Worm (Caenorhabditis elegans) whole organism, L1 larva: ENCODE results near the gene T28D6.3.

Source experiments
- F16B12.6 ChIP-seq: fragments of 150-350 bp; optimal IDR thresholded peaks from 2 replicates; lab custom pipeline; 2014; ENCODE audit warnings: missing biosample characterization, missing genetic modification characterization
- Y116A8C.19 ChIP-seq: sonication (generic microtip); optimal IDR thresholded peaks from 2 replicates; lab custom pipeline; 2016; ENCODE audit warnings: missing compliant biosample characterization, missing genetic modification characterization, borderline replicate concordance
- aha-1 ChIP-seq: fragments of 150-350 bp; optimal IDR thresholded peaks from 2 replicates; lab custom pipeline; 2014; ENCODE audit warnings: missing biosample characterization, missing genetic modification characterization
- alr-1 ChIP-seq: fragments of 200-800 bp; sonication (Bioruptor generic); optimal IDR thresholded peaks from 2 replicates; lab custom pipeline; 2018; ENCODE audit warnings: borderline replicate concordance, mild to moderate bottlenecking, missing genetic modification characterization, missing compliant biosample characterization
- aly-2 ChIP-seq: fragments of 150-350 bp; optimal IDR thresholded peaks from 2 replicates; lab custom pipeline; 2014; ENCODE audit warnings: missing biosample characterization, missing genetic modification characterization
- ama-1 ChIP-seq: fragments of 150-350 bp; optimal IDR thresholded peaks from 2 replicates; lab custom pipeline; 2014
- ceh-8 ChIP-seq: fragments of 200-800 bp; sonication (Bioruptor generic); optimal IDR thresholded peaks from 2 replicates; lab custom pipeline; 2018; ENCODE audit warnings: mild to moderate bottlenecking, missing genetic modification characterization, moderate library complexity, missing compliant biosample characterization
- ceh-90 ChIP-seq: sonication (generic microtip); optimal IDR thresholded peaks from 2 replicates; lab custom pipeline; 2016; ENCODE audit warnings: missing genetic modification characterization, missing compliant biosample characterization
- ces-1 ChIP-seq: fragments of 150-350 bp; optimal IDR thresholded peaks from 2 replicates; lab custom pipeline; 2014; ENCODE audit warnings: missing biosample characterization, missing genetic modification reagents, missing genetic modification characterization
- efl-1 ChIP-seq, 4 experiments: fragments of 150-350 bp; optimal IDR thresholded peaks in 3 of 4; peaks in 1 of 4; 1 replicate in 1 of 4; 2 replicates in 3 of 4; lab custom pipeline; 2014; ENCODE audit warnings: missing biosample characterization in 2 of 4, missing genetic modification characterization in 2 of 4, missing genetic modification reagents in 2 of 4
- egl-13 ChIP-seq: sonication (generic microtip); optimal IDR thresholded peaks from 2 replicates; lab custom pipeline; 2016; ENCODE audit warnings: missing genotype, missing genetic modification reagents, missing genetic modification characterization, missing compliant biosample characterization
- egl-27 ChIP-seq, 2 experiments: fragments of 150-350 bp in 1 of 2; sonication (generic microtip); optimal IDR thresholded peaks; 3 replicates each; lab custom pipeline; 2017 to 2018; ENCODE audit warnings: missing biosample characterization in 2 of 2, missing genetic modification characterization in 2 of 2, missing genetic modification reagents in 2 of 2
- elt-3 ChIP-seq, 6 experiments: fragments of 150-350 bp in 1 of 6; sonication (generic microtip); optimal IDR thresholded peaks; 2 replicates each; lab custom pipeline; 2017 to 2018; ENCODE audit warnings: missing biosample characterization in 6 of 6, missing genetic modification characterization in 6 of 6, inconsistent platforms in 1 of 6
- ets-5 ChIP-seq: fragments of 200-800 bp; sonication (Bioruptor generic); IDR thresholded peaks from 2 replicates; pipeline ENCODE4 v1.3.6; 2022; ENCODE audit warnings: missing genetic modification characterization, missing compliant biosample characterization
- fkh-4 ChIP-seq: sonication (generic microtip); optimal IDR thresholded peaks from 2 replicates; lab custom pipeline; 2016; ENCODE audit warnings: missing compliant biosample characterization, missing genetic modification characterization, borderline replicate concordance
- grh-1 ChIP-seq: fragments of 200-800 bp; sonication (Bioruptor generic); IDR thresholded peaks from 2 replicates; pipeline ENCODE4 v1.3.6; 2022; ENCODE audit warnings: missing genetic modification reagents, missing genetic modification characterization, missing compliant biosample characterization
- hlh-4 ChIP-seq: sonication (generic microtip); optimal IDR thresholded peaks from 2 replicates; lab custom pipeline; 2016; ENCODE audit warnings: mild to moderate bottlenecking, missing genetic modification characterization, missing compliant biosample characterization
- isw-1 ChIP-seq: fragments of 200-800 bp; sonication (Bioruptor generic); IDR thresholded peaks from 2 replicates; pipeline ENCODE4 v1.3.6; 2022; ENCODE audit warnings: missing genetic modification characterization, missing compliant biosample characterization
- jun-1 ChIP-seq: fragments of 150-350 bp; optimal IDR thresholded peaks from 2 replicates; lab custom pipeline; 2014; ENCODE audit warnings: missing biosample characterization, missing genetic modification reagents, missing genetic modification characterization
- lin-13 ChIP-seq: fragments of 150-350 bp; optimal IDR thresholded peaks from 2 replicates; lab custom pipeline; 2014; ENCODE audit warnings: missing biosample characterization, missing genetic modification reagents, missing genetic modification characterization
- lin-14 ChIP-seq: fragments of 200-800 bp; sonication (Bioruptor generic); optimal IDR thresholded peaks from 2 replicates; lab custom pipeline; 2018; ENCODE audit warnings: mild to moderate bottlenecking, missing genetic modification characterization, moderate library complexity, missing compliant biosample characterization
- lin-35 ChIP-seq, 2 experiments: fragments of 150-350 bp; optimal IDR thresholded peaks; 2 replicates each; lab custom pipeline; 2014; ENCODE audit warnings: missing biosample characterization in 2 of 2, missing genetic modification characterization in 2 of 2, missing genetic modification reagents in 2 of 2
- lin-39 ChIP-seq: fragments of 150-350 bp; optimal IDR thresholded peaks from 2 replicates; lab custom pipeline; 2014; ENCODE audit warnings: missing biosample characterization, missing genetic modification reagents, missing genetic modification characterization
- mab-9 ChIP-seq: fragments of 200-800 bp; sonication (Bioruptor generic); IDR thresholded peaks from 2 replicates; pipeline ENCODE4 v1.3.6; 2022; ENCODE audit warnings: missing genetic modification reagents, missing genetic modification characterization, missing compliant biosample characterization
- mdl-1 ChIP-seq, 2 experiments: fragments of 150-350 bp; optimal IDR thresholded peaks; 2 replicates each; lab custom pipeline; 2014 to 2017; ENCODE audit warnings: missing biosample characterization in 2 of 2, missing genetic modification characterization in 2 of 2, inconsistent platforms in 1 of 2
- mef-2 ChIP-seq: fragments of 150-350 bp; optimal IDR thresholded peaks from 2 replicates; lab custom pipeline; 2014; ENCODE audit warnings: missing biosample characterization, missing genetic modification characterization
- nhr-11 ChIP-seq: fragments of 150-350 bp; optimal IDR thresholded peaks from 2 replicates; lab custom pipeline; 2014; ENCODE audit warnings: missing biosample characterization, missing genetic modification characterization
- nhr-12 ChIP-seq: sonication (generic microtip); optimal IDR thresholded peaks from 2 replicates; lab custom pipeline; 2017; ENCODE audit warnings: missing biosample characterization, missing genetic modification characterization
- nhr-19 ChIP-seq: fragments of 200-800 bp; sonication (Bioruptor generic); conservative IDR thresholded peaks from 2 replicates; pipeline ENCODE4 v1.3.6; 2022; ENCODE audit warnings: missing genetic modification characterization, missing compliant biosample characterization
- nhr-20 ChIP-seq: sonication (generic microtip); optimal IDR thresholded peaks from 2 replicates; lab custom pipeline; 2016; ENCODE audit warnings: mild to moderate bottlenecking, missing genetic modification characterization, missing compliant biosample characterization
- nhr-76 ChIP-seq: sonication (generic microtip); optimal IDR thresholded peaks from 2 replicates; lab custom pipeline; 2017; ENCODE audit warnings: missing biosample characterization, missing genetic modification characterization
- nhr-77 ChIP-seq: fragments of 150-350 bp; optimal IDR thresholded peaks from 2 replicates; lab custom pipeline; 2014; ENCODE audit warnings: missing biosample characterization, missing genetic modification characterization
- nhr-85 ChIP-seq: sonication (generic microtip); peaks from one replicate; lab custom pipeline; 2016; ENCODE audit warnings: missing genetic modification characterization, inconsistent platforms, missing compliant biosample characterization
- nhr-90 ChIP-seq: sonication (generic microtip); optimal IDR thresholded peaks from 2 replicates; lab custom pipeline; 2016; ENCODE audit warnings: mild to moderate bottlenecking, missing genetic modification characterization, missing compliant biosample characterization; ENCODE audit not compliant: poor library complexity
- pqm-1 ChIP-seq: sonication (generic microtip); optimal IDR thresholded peaks from 3 replicates; lab custom pipeline; 2017; ENCODE audit warnings: missing biosample characterization, missing genetic modification characterization
- rnt-1 ChIP-seq: sonication (generic microtip); optimal IDR thresholded peaks from 2 replicates; lab custom pipeline; 2016; ENCODE audit warnings: mild to moderate bottlenecking, missing genetic modification characterization, moderate library complexity, missing compliant biosample characterization
- snu-23 ChIP-seq: sonication (generic microtip); optimal IDR thresholded peaks from 2 replicates; lab custom pipeline; 2016; ENCODE audit warnings: missing genetic modification characterization, missing compliant biosample characterization
- sox-4 ChIP-seq: sonication (generic microtip); optimal IDR thresholded peaks from 2 replicates; lab custom pipeline; 2016; ENCODE audit warnings: missing genetic modification characterization, missing compliant biosample characterization
- sup-37 ChIP-seq: fragments of 200-800 bp; sonication (Bioruptor generic); optimal IDR thresholded peaks from 2 replicates; lab custom pipeline; 2018; ENCODE audit warnings: mild to moderate bottlenecking, missing genetic modification characterization, missing compliant biosample characterization
- unc-62 ChIP-seq: fragments of 150-350 bp; optimal IDR thresholded peaks from 2 replicates; lab custom pipeline; 2014; ENCODE audit warnings: missing biosample characterization, missing genetic modification reagents, missing genetic modification characterization
- unc-98 ChIP-seq: fragments of 200-800 bp; sonication (Bioruptor generic); IDR thresholded peaks from 2 replicates; pipeline ENCODE4 v1.3.6; 2022; ENCODE audit warnings: missing genetic modification characterization, missing compliant biosample characterization
- xbp-1 ChIP-seq: sonication (generic microtip); optimal IDR thresholded peaks from 2 replicates; lab custom pipeline; 2016; ENCODE audit warnings: missing genetic modification characterization, missing compliant biosample characterization
- ztf-4 ChIP-seq: fragments of 150-350 bp; optimal IDR thresholded peaks from 2 replicates; lab custom pipeline; 2014; ENCODE audit warnings: missing biosample characterization, missing genetic modification characterization

The T28D6.3 gene

ce11 chrIII:11317164-11317620 is 49.4 kb upstream of the T28D6.3 start, which contains the start of gene mcm-10 (continued):
- peak; percentile 92 for TF ChIP-seq snu-23 (GFP tag; lab: Kevin White, UChicago)
- peak; percentile 80 for TF ChIP-seq isw-1
- TF ChIP-seq lin-14 (GFP tag; lab: Kevin White, UChicago), result no peak
- TF ChIP-seq xbp-1 (tag; lab: Kevin White, UChicago), result peak; percentile 89
- peak; percentile 89 to 94 for TF ChIP-seq lin-35 (GFP tag; optimal IDR thresholded peaks at IDR 0.05; lab: Kevin White, UChicago)
- TF ChIP-seq unc-62 (GFP tag; lab: Kevin White, UChicago), result no peak
- peak; percentile 87 for TF ChIP-seq nhr-20
- TF ChIP-seq egl-13 (tag; lab: Kevin White, UChicago), result peak; percentile 86
- peak; percentile 2 for TF ChIP-seq sup-37 (GFP tag; lab: Kevin White, UChicago)
- peak; percentile 62 for TF ChIP-seq ceh-8 (GFP tag; lab: Kevin White, UChicago)
- peak; percentile 75 for TF ChIP-seq aly-2 (tag; lab: Kevin White, UChicago)
- TF ChIP-seq mdl-1 (tag; optimal IDR thresholded peaks at IDR 0.05; lab: Kevin White, UChicago), result peak in 1 of 2 experiments; percentile 20
- TF ChIP-seq rnt-1, result no peak
- TF ChIP-seq ets-5 (GFP tag; lab: Robert Waterston, UW), result no peak
- no peak for TF ChIP-seq aha-1
- TF ChIP-seq jun-1 (tag; lab: Kevin White, UChicago), result peak; percentile 55
- TF ChIP-seq nhr-77 (tag; lab: Kevin White, UChicago), result peak; percentile 72
- no peak for TF ChIP-seq ztf-4 (tag; lab: Kevin White, UChicago)
- TF ChIP-seq ceh-90 (tag; lab: Kevin White, UChicago), result peak; percentile 72
- peak; percentile 92 for TF ChIP-seq nhr-90 (tag; lab: Kevin White, UChicago)
- TF ChIP-seq lin-39 (tag; lab: Kevin White, UChicago), result no peak
- peak; percentile 50 for TF ChIP-seq lin-13 (GFP tag; lab: Kevin White, UChicago)
- TF ChIP-seq nhr-12, result no peak
- TF ChIP-seq nhr-11 (tag; lab: Kevin White, UChicago), result no peak
- no peak for TF ChIP-seq pqm-1 (tag; lab: Kevin White, UChicago)
- no peak for TF ChIP-seq ces-1 (GFP tag; lab: Kevin White, UChicago)
- TF ChIP-seq egl-27 (tag; optimal IDR thresholded peaks at IDR 0.05; lab: Kevin White, UChicago), result no peak
- TF ChIP-seq nhr-19 (GFP tag; lab: Robert Waterston, UW), result peak; percentile 71
- peak; percentile 93 for TF ChIP-seq F16B12.6
- TF ChIP-seq alr-1 (tag; lab: Kevin White, UChicago), result no peak
- TF ChIP-seq ama-1, result no peak
- peak; percentile 84 for TF ChIP-seq fkh-4 (tag; lab: Kevin White, UChicago)
- TF ChIP-seq sox-4 (tag; lab: Kevin White, UChicago), result peak; percentile 91
- peak; percentile 53 for TF ChIP-seq hlh-4 (tag; lab: Kevin White, UChicago)
- TF ChIP-seq Y116A8C.19, result peak; percentile 71

ce11 chrIII:11318131-11318530 is 48.4 kb upstream of the T28D6.3 start, which contains the start of gene teg-1:
TSS of gene teg-1 (minus strand) at chrIII:11318231.
- TF ChIP-seq ceh-90 (tag; lab: Kevin White, UChicago), result no peak
- TF ChIP-seq efl-1 (optimal IDR thresholded peaks at IDR 0.05; lab: Kevin White, UChicago), result no peak
- peak in 1 of 2 experiments; percentile 62 for TF ChIP-seq efl-1 (GFP tag; optimal IDR thresholded peaks at IDR 0.05 in 1 of 2; lab: Kevin White, UChicago)
- no peak for TF ChIP-seq mef-2 (tag; lab: Kevin White, UChicago)

- 0 out of 2 replicates have a peak, but pooled peaks have one; percentile 7 for TF ChIP-seq grh-1 (GFP tag; lab: Robert Waterston, UW)
- TF ChIP-seq lin-39 (tag; lab: Kevin White, UChicago), result no peak
- no peak for TF ChIP-seq efl-1 (optimal IDR thresholded peaks at IDR 0.05; lab: Kevin White, UChicago)
- peak in 1 of 2 experiments; percentile 64 for TF ChIP-seq efl-1 (GFP tag; optimal IDR thresholded peaks at IDR 0.05 in 1 of 2; lab: Kevin White, UChicago)
- no peak for TF ChIP-seq nhr-12
- TF ChIP-seq nhr-85, result peak; percentile 12
- TF ChIP-seq ama-1, result no peak
- no peak for TF ChIP-seq ces-1 (GFP tag; lab: Kevin White, UChicago)
- TF ChIP-seq egl-27 (tag; optimal IDR thresholded peaks at IDR 0.05; lab: Kevin White, UChicago), result no peak
- TF ChIP-seq mdl-1 (tag; optimal IDR thresholded peaks at IDR 0.05; lab: Kevin White, UChicago), result no peak
- TF ChIP-seq unc-98 (GFP tag; lab: Robert Waterston, UW), result no peak
- TF ChIP-seq mab-9 (GFP tag; lab: Robert Waterston, UW), result 0 out of 2 replicates have a peak, but pooled peaks have one; percentile 18
- no peak for TF ChIP-seq elt-3 (tag; optimal IDR thresholded peaks at IDR 0.05; lab: Kevin White, UChicago)
- no peak for TF ChIP-seq nhr-20
- TF ChIP-seq nhr-76 (tag; lab: Kevin White, UChicago), result no peak
Measured at ce11 chrIII:11324093-11324492, 42.5 kb upstream of the T28D6.3 start.
